Worm (Caenorhabditis elegans): Measurements from ENCODE around the gene str-31.

Gene str-31

DNA sequence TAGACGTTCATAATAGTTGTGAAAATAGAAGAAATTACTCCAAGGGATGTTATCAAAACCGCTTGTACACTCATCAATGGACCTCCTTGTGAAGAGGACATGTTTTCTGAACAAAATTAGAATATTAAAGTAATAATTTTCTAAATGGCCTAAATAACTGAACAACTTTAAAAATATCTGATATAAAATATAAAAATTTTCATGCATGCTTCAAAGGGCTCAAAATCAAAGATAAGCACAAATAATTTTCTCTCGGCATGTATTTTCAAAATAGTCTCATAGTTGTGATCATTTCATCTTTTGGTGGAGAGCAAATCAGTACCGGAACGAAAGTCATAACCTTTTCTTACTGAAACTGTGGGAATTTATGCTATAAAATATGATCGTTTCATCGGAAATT, 23.5 kb downstream of the str-31 start, which contains the start of gene srbc-8:
Gene srbc-8, minus strand, starts transcription at position 101 of the 400 bp plus-strand sequence.
- no peak for TF ChIP-seq ets-4 (GFP tag; optimal IDR thresholded peaks at IDR 0.05)
- TF ChIP-seq nhr-90 (tag; optimal IDR thresholded peaks at IDR 0.05): no peak
- TF ChIP-seq F57C9.4 (tag; optimal IDR thresholded peaks at IDR 0.05): no peak
- no peak for TF ChIP-seq aptf-2 (GFP tag; conservative IDR thresholded peaks at IDR 0.05)
- no peak for TF ChIP-seq attf-5 (GFP tag; optimal IDR thresholded peaks at IDR 0.05)

DNA sequence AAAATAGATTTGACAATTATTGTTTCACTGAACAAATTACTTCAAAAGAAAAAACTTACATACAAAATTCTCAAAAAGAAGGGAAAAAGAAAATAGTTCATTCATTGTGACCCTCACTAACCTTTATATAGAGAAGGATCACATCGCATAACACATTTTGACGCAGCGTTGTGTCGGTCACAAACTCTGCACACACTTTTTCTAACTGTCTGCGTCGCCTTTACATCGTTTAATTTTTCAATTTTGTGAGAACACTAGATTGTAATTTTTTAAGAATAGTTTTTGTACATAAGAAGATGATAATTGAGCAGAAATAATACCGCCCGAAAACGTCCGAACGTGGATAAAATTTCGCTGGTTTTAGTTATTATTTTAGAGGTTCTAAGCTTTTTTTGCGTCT, 27.5 kb downstream of the str-31 start, which contains the start of gene C18B10.6:
Gene C18B10.6, minus strand, starts transcription at position 101 of the 400 bp plus-strand sequence.
- no peak for TF ChIP-seq nhr-27 (tag; optimal IDR thresholded peaks at IDR 0.05)
- TF ChIP-seq Y53G8AR.9 (GFP tag; conservative IDR thresholded peaks at IDR 0.05): no peak
- TF ChIP-seq F22D6.2 (tag; optimal IDR thresholded peaks at IDR 0.05): no peak
- no peak for TF ChIP-seq T07F8.4 (tag; optimal IDR thresholded peaks at IDR 0.05)
- TF ChIP-seq Y95B8A.8 (GFP tag; IDR thresholded peaks at IDR 0.05): no peak
- no peak for TF ChIP-seq ceh-100 (GFP tag; IDR thresholded peaks at IDR 0.05)
- no peak for TF ChIP-seq snpc-1.1 (tag; optimal IDR thresholded peaks at IDR 0.05; ENCODE audit: insufficient read depth)
- no peak for TF ChIP-seq lag-1 (GFP tag; IDR thresholded peaks at IDR 0.05)
- TF ChIP-seq B0336.3 (GFP tag; IDR thresholded peaks at IDR 0.05): no peak
- TF ChIP-seq hlh-12 (tag; optimal IDR thresholded peaks at IDR 0.05): no peak
- TF ChIP-seq atf-7 (tag; optimal IDR thresholded peaks at IDR 0.05): no peak
- TF ChIP-seq K11D2.4 (GFP tag; IDR thresholded peaks at IDR 0.05): no peak
- no peak for TF ChIP-seq lir-1 (GFP tag; conservative IDR thresholded peaks at IDR 0.05)
- TF ChIP-seq ztf-6 (GFP tag; IDR thresholded peaks at IDR 0.05): no peak
- no peak for TF ChIP-seq him-1 (tag; optimal IDR thresholded peaks at IDR 0.05)
- no peak for TF ChIP-seq ztf-3 (GFP tag; optimal IDR thresholded peaks at IDR 0.05)

DNA sequence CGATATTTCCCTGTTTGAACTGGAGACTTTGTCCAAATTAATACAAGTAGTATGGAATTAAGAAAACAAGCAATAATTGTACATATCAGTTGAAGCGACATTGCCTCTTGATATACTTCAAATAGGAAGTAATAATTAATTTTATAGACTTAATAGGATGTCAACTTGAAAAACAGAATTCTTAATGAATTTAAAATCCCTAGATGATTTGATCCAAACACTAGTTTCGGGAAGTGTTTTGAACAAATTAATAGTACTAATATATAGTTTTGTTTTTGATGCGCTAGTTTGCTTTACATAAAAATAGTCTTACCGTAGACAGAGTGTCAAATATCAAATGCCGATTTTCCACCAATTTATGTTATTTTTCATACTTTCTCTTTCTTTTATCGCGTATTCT, 30.1 kb downstream of the str-31 start, which contains the start of gene str-190:
Gene str-190, minus strand, starts transcription at position 101 of the 400 bp plus-strand sequence.
- TF ChIP-seq ztf-28 (GFP tag; IDR thresholded peaks at IDR 0.05) (no peak), nfyb-1 (GFP tag; IDR thresholded peaks at IDR 0.05) (no peak), F39B2.1 (GFP tag; IDR thresholded peaks at IDR 0.05) (no peak), rcor-1 (GFP tag; IDR thresholded peaks at IDR 0.05) (no peak), ekl-4 (GFP tag; IDR thresholded peaks at IDR 0.05) (no peak), rec-8 (tag; optimal IDR thresholded peaks at IDR 0.05) (no peak), ceh-79 (tag; optimal IDR thresholded peaks at IDR 0.05) (no peak), B0336.3 (GFP tag; IDR thresholded peaks at IDR 0.05) (no peak), attf-5 (GFP tag; optimal IDR thresholded peaks at IDR 0.05) (no peak), Y53F4B.3 (GFP tag; IDR thresholded peaks at IDR 0.05) (no peak), lin-54 (GFP tag; optimal IDR thresholded peaks at IDR 0.05) (no peak), F22D6.2 (tag; optimal IDR thresholded peaks at IDR 0.05) (no peak), B0019.2 (GFP tag; conservative IDR thresholded peaks at IDR 0.05) (no peak), madf-8 (GFP tag; conservative IDR thresholded peaks at IDR 0.05) (no peak), madf-3 (GFP tag; IDR thresholded peaks at IDR 0.05) (no peak), unc-130 (GFP tag; optimal IDR thresholded peaks at IDR 0.05) (no peak), hrde-1 (tag; optimal IDR thresholded peaks at IDR 0.05; ENCODE audit: borderline replicate concordance) (no peak)

DNA sequence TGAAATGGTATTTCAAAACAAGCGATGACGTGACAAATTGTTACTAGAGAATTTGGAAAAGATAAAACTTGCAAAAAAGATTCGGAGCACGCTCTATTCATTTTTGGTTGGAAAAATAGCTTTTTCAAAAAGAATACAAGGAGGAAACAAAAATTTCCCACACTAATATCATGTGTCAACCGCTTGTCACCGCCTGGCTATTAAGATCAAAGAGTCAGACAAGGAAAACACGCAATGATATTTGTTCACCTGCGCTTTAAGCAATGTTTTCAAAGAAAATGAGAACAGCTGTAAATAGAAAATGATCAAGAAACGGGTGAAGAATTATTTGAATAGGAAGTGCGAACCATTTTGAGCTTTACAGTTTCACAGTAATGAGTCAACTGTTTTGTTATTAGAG, 31.7 kb downstream of the str-31 start, which contains the start of gene srh-125:
Gene srh-125, minus strand, starts transcription at position 101 of the 400 bp plus-strand sequence.
- TF ChIP-seq ceh-100 (GFP tag; IDR thresholded peaks at IDR 0.05) (no peak), xnd-1 (tag; optimal IDR thresholded peaks at IDR 0.05) (no peak), dox-1 (GFP tag; IDR thresholded peaks at IDR 0.05) (no peak), Y95B8A.8 (GFP tag; IDR thresholded peaks at IDR 0.05) (no peak), madf-6 (GFP tag; IDR thresholded peaks at IDR 0.05) (no peak), let-607 (tag; optimal IDR thresholded peaks at IDR 0.05) (no peak), ztf-25 (GFP tag; IDR thresholded peaks at IDR 0.05) (no peak), ekl-4 (GFP tag; IDR thresholded peaks at IDR 0.05) (no peak)
